Worm (Caenorhabditis elegans): Measurements from ENCODE around the gene F32B6.4.

ce11 chrIV:9872786-9873185, 19.1 kb downstream of the F32B6.4 start:
- no peak for TF ChIP-seq ceh-31 (tag; optimal IDR thresholded peaks at IDR 0.05)
- no peak for TF ChIP-seq pha-4 (tag; optimal IDR thresholded peaks at IDR 0.05)
- TF ChIP-seq pqm-1 (tag; optimal IDR thresholded peaks at IDR 0.05): no peak
- TF ChIP-seq ceh-6 (GFP tag; optimal IDR thresholded peaks at IDR 0.05): no peak
- TF ChIP-seq nfya-1 (tag; optimal IDR thresholded peaks at IDR 0.05): no peak
- no peak for TF ChIP-seq nhr-11 (tag; optimal IDR thresholded peaks at IDR 0.05)
- no peak for TF ChIP-seq pax-1 (tag; optimal IDR thresholded peaks at IDR 0.05)
- no peak for TF ChIP-seq ama-1 (optimal IDR thresholded peaks at IDR 0.05)
